Worm (Caenorhabditis elegans): ENCODE data around the gene F53F1.3.

Gene F53F1.3

ce11 chrV:13389454-13389853 lies 18.6 kb upstream of the F53F1.3 start (continued):
- TF ChIP-seq nhr-28 (tag; optimal IDR thresholded peaks at IDR 0.05), result no peak
- no peak for TF ChIP-seq xbp-1 (tag; optimal IDR thresholded peaks at IDR 0.05)
- peak; percentile 47 for TF ChIP-seq nhr-20 (tag; optimal IDR thresholded peaks at IDR 0.05)
- TF ChIP-seq sox-4 (tag; optimal IDR thresholded peaks at IDR 0.05), result no peak
- TF ChIP-seq F16B12.6 (tag; optimal IDR thresholded peaks at IDR 0.05), result no peak
- peak; percentile 8 for TF ChIP-seq mep-1 (tag; optimal IDR thresholded peaks at IDR 0.05)
- peak in 1 of 2 experiments; percentile 46 for TF ChIP-seq lsy-2 (tag; optimal IDR thresholded peaks at IDR 0.05)
- no peak for TF ChIP-seq unc-62 (GFP tag; optimal IDR thresholded peaks at IDR 0.05)
- no peak for TF ChIP-seq nhr-77 (tag; optimal IDR thresholded peaks at IDR 0.05)
- no peak for TF ChIP-seq hpl-2 (GFP tag; optimal IDR thresholded peaks at IDR 0.05)
- no peak for TF ChIP-seq unc-98 (GFP tag; IDR thresholded peaks at IDR 0.05)
- TF ChIP-seq egl-27 (tag; optimal IDR thresholded peaks at IDR 0.05), result no peak
- TF ChIP-seq nhr-19 (GFP tag; conservative IDR thresholded peaks at IDR 0.05), result 0 out of 2 replicates have a peak, but pooled peaks have one; percentile 15
- TF ChIP-seq dsc-1 (tag; optimal IDR thresholded peaks at IDR 0.05), result no peak
- no peak for TF ChIP-seq mef-2 (tag; optimal IDR thresholded peaks at IDR 0.05)
- TF ChIP-seq lin-13 (GFP tag; optimal IDR thresholded peaks at IDR 0.05), result no peak
- TF ChIP-seq efl-1 (optimal IDR thresholded peaks at IDR 0.05), result no peak
- no peak for TF ChIP-seq efl-1 (GFP tag; optimal IDR thresholded peaks at IDR 0.05 in 1 of 2)
- peak; percentile 38 for TF ChIP-seq nhr-71 (tag; optimal IDR thresholded peaks at IDR 0.05)
- peak; percentile 64 for TF ChIP-seq blmp-1 (tag; optimal IDR thresholded peaks at IDR 0.05)
- no peak for TF ChIP-seq fos-1 (tag; optimal IDR thresholded peaks at IDR 0.05)
- TF ChIP-seq pag-3 (tag; optimal IDR thresholded peaks at IDR 0.05; ENCODE audit: borderline replicate concordance, insufficient read depth), result no peak
- no peak for TF ChIP-seq ceh-82 (tag; optimal IDR thresholded peaks at IDR 0.05)
- no peak for TF ChIP-seq hlh-17 (GFP tag; optimal IDR thresholded peaks at IDR 0.05; ENCODE audit: borderline replicate concordance)
- TF ChIP-seq nhr-85 (tag), result peak; percentile 90

ce11 chrV:13390936-13391335 lies 17.1 kb upstream of the F53F1.3 start:
- TF ChIP-seq ceh-90 (tag; optimal IDR thresholded peaks at IDR 0.05), result no peak
- peak; percentile 0 to 71 for TF ChIP-seq lsy-2 (tag; optimal IDR thresholded peaks at IDR 0.05)
- no peak for TF ChIP-seq nhr-84 (tag; optimal IDR thresholded peaks at IDR 0.05)
- TF ChIP-seq snu-23 (GFP tag; optimal IDR thresholded peaks at IDR 0.05), result peak; percentile 20
- peak; percentile 63 for TF ChIP-seq nhr-20 (tag; optimal IDR thresholded peaks at IDR 0.05)
- peak; percentile 30 for TF ChIP-seq rnt-1 (tag; optimal IDR thresholded peaks at IDR 0.05)
- TF ChIP-seq C16A3.4 (tag; optimal IDR thresholded peaks at IDR 0.05), result no peak
- TF ChIP-seq C04F5.9 (tag; optimal IDR thresholded peaks at IDR 0.05), result no peak
- peak; percentile 94 for TF ChIP-seq nhr-85 (tag)
- TF ChIP-seq nhr-237 (tag; optimal IDR thresholded peaks at IDR 0.05), result no peak
- no peak for TF ChIP-seq lin-13 (GFP tag; optimal IDR thresholded peaks at IDR 0.05)
- TF ChIP-seq nhr-90 (tag; optimal IDR thresholded peaks at IDR 0.05; ENCODE audit: poor library complexity), result peak; percentile 10
- peak in 4 of 6 experiments; percentile 11 to 84 (median 43) for TF ChIP-seq elt-3 (tag; optimal IDR thresholded peaks at IDR 0.05)
- peak in 1 of 2 experiments; percentile 16 for TF ChIP-seq egl-27 (tag; optimal IDR thresholded peaks at IDR 0.05)

- TF ChIP-seq ceh-8 (GFP tag; optimal IDR thresholded peaks at IDR 0.05) (no peak), ces-1 (GFP tag; optimal IDR thresholded peaks at IDR 0.05) (peak; percentile 44), lin-35 (GFP tag; optimal IDR thresholded peaks at IDR 0.05) (peak in 1 of 2 experiments; percentile 1), mab-9 (GFP tag; IDR thresholded peaks at IDR 0.05) (no peak), nhr-20 (tag; optimal IDR thresholded peaks at IDR 0.05) (peak; percentile 45), ama-1 (optimal IDR thresholded peaks at IDR 0.05) (no peak), blmp-1 (tag; optimal IDR thresholded peaks at IDR 0.05) (peak; percentile 94), lin-14 (GFP tag; optimal IDR thresholded peaks at IDR 0.05) (peak; percentile 53), fkh-10 (GFP tag; optimal IDR thresholded peaks at IDR 0.05) (peak; percentile 92), lsy-2 (tag; optimal IDR thresholded peaks at IDR 0.05) (peak in 1 of 2 experiments; percentile 16), mep-1 (tag; optimal IDR thresholded peaks at IDR 0.05) (peak; percentile 40), elt-3 (tag; optimal IDR thresholded peaks at IDR 0.05) (peak in 1 of 6 experiments; percentile 28), unc-86 (tag; optimal IDR thresholded peaks at IDR 0.05) (no peak), rnt-1 (tag; optimal IDR thresholded peaks at IDR 0.05) (peak; percentile 1), nhr-85 (tag) (peak; percentile 84), snu-23 (GFP tag; optimal IDR thresholded peaks at IDR 0.05) (peak; percentile 11), nhr-71 (tag; optimal IDR thresholded peaks at IDR 0.05) (peak; percentile 38), efl-1 (optimal IDR thresholded peaks at IDR 0.05) (no peak), efl-1 (GFP tag; optimal IDR thresholded peaks at IDR 0.05 in 1 of 2) (peak in 1 of 2 experiments; percentile 71), grh-1 (GFP tag; IDR thresholded peaks at IDR 0.05) (peak; percentile 42; the same call in 1 of the 2 replicates), nhr-19 (GFP tag; conservative IDR thresholded peaks at IDR 0.05) (0 out of 2 replicates have a peak, but pooled peaks have one; percentile 2), lin-39 (tag; optimal IDR thresholded peaks at IDR 0.05) (no peak)
Measured at ce11 chrV:13391378-13392258, 16.4 kb upstream of the F53F1.3 start, which contains the start of gene somi-1. TSS of gene somi-1 (minus strand) at chrV:13391395.
